Fruit fly (Drosophila melanogaster) whole organism, embryonic: ENCODE measurements around the gene Spn85F.

Experiments
- Bdp1 ChIP-seq: fragments of 200-800 bp; sonication (Bioruptor generic); optimal IDR thresholded peaks from 3 replicates; lab custom pipeline; 2016; ENCODE audit warnings: missing biosample characterization, missing genetic modification characterization
- CG11093 ChIP-seq: fragments of 200-800 bp; sonication (Bioruptor generic); IDR thresholded peaks from 3 replicates; pipeline ENCODE4 v1.3.6; 2022; ENCODE audit warnings: missing biosample characterization, missing genetic modification characterization
- CG12219 ChIP-seq: fragments of 200-800 bp; sonication (Bioruptor generic); optimal IDR thresholded peaks from 3 replicates; lab custom pipeline; 2018; ENCODE audit warnings: missing biosample characterization, mild to moderate bottlenecking, missing genetic modification characterization
- CG12769 ChIP-seq: fragments of 200-800 bp; sonication (Bioruptor generic); optimal IDR thresholded peaks from 2 replicates; lab custom pipeline; 2019; ENCODE audit warnings: missing biosample characterization, mild to moderate bottlenecking, missing genetic modification characterization, moderate library complexity
- CG12942 ChIP-seq: fragments of 200-800 bp; sonication (Bioruptor generic); optimal IDR thresholded peaks from 3 replicates; lab custom pipeline; 2016; ENCODE audit warnings: missing biosample characterization, missing genetic modification characterization
- CG14667 ChIP-seq: fragments of 200-800 bp; sonication (Bioruptor generic); IDR thresholded peaks from 2 replicates; pipeline ENCODE4 v1.3.6; 2022; ENCODE audit warnings: missing biosample characterization, missing genetic modification characterization
- CG14860 ChIP-seq: fragments of 200-800 bp; sonication (Bioruptor generic); IDR thresholded peaks from 3 replicates; pipeline ENCODE4 v1.3.6; 2022; ENCODE audit warnings: missing biosample characterization, missing genetic modification characterization; ENCODE audit not compliant: partially characterized antibody
- CG1602 ChIP-seq: fragments of 200-800 bp; sonication (Bioruptor generic); optimal IDR thresholded peaks from 3 replicates; lab custom pipeline; 2016; ENCODE audit warnings: missing biosample characterization, missing genetic modification characterization
- CG18619 ChIP-seq: fragments of 200-800 bp; sonication (Bioruptor generic); optimal IDR thresholded peaks from 3 replicates; lab custom pipeline; 2017; ENCODE audit warnings: missing biosample characterization, mild to moderate bottlenecking, missing genetic modification characterization
- CG31365 ChIP-seq: fragments of 200-800 bp; sonication (Bioruptor generic); optimal IDR thresholded peaks from 2 replicates; lab custom pipeline; 2018; ENCODE audit warnings: missing biosample characterization, mild to moderate bottlenecking, missing genetic modification characterization
- CG3407 ChIP-seq: fragments of 200-800 bp; sonication (Bioruptor generic); optimal IDR thresholded peaks from 2 replicates; lab custom pipeline; 2018; ENCODE audit warnings: missing biosample characterization, mild to moderate bottlenecking, missing genetic modification characterization
- CG34376 ChIP-seq: fragments of 200-800 bp; sonication (Bioruptor generic); optimal IDR thresholded peaks from 2 replicates; lab custom pipeline; 2018; ENCODE audit warnings: missing biosample characterization, mild to moderate bottlenecking, missing genetic modification characterization
- CG34422 ChIP-seq: fragments of 200-800 bp; sonication (Bioruptor generic); IDR thresholded peaks from 3 replicates; pipeline ENCODE4 v1.3.6; 2022; ENCODE audit warnings: missing biosample characterization, missing genetic modification characterization
- CG3838 ChIP-seq: fragments of 200-800 bp; sonication (Bioruptor generic); optimal IDR thresholded peaks from 3 replicates; lab custom pipeline; 2016; ENCODE audit warnings: missing biosample characterization, missing genetic modification characterization
- CG3847 ChIP-seq: fragments of 200-800 bp; sonication (Bioruptor generic); IDR thresholded peaks from 2 replicates; pipeline ENCODE4 v1.3.6; 2022; ENCODE audit warnings: missing biosample characterization, missing genetic modification characterization
- CG4282 ChIP-seq: fragments of 200-800 bp; sonication (Bioruptor generic); optimal IDR thresholded peaks from 2 replicates; lab custom pipeline; 2016; ENCODE audit warnings: missing biosample characterization, missing genetic modification characterization
- CG4617 ChIP-seq: fragments of 200-800 bp; sonication (Bioruptor generic); optimal IDR thresholded peaks from 3 replicates; lab custom pipeline; 2016; ENCODE audit warnings: missing biosample characterization, missing genetic modification characterization, borderline replicate concordance
- CG4854 ChIP-seq: fragments of 200-800 bp; sonication (Bioruptor generic); optimal IDR thresholded peaks from 2 replicates; lab custom pipeline; 2016; ENCODE audit warnings: missing biosample characterization, missing genetic modification characterization, inconsistent platforms
- CG6654 ChIP-seq: fragments of 200-800 bp; sonication (Bioruptor generic); optimal IDR thresholded peaks from 2 replicates; lab custom pipeline; 2017; ENCODE audit warnings: missing biosample characterization, mild to moderate bottlenecking, missing genetic modification characterization
- CG7928 ChIP-seq: fragments of 200-800 bp; sonication (Bioruptor generic); optimal IDR thresholded peaks from 2 replicates; lab custom pipeline; 2017; ENCODE audit warnings: missing biosample characterization, mild to moderate bottlenecking, missing genetic modification characterization
- CG9876 ChIP-seq: fragments of 200-800 bp; sonication (Bioruptor generic); optimal IDR thresholded peaks from 2 replicates; lab custom pipeline; 2016; ENCODE audit warnings: missing biosample characterization, missing genetic modification characterization
- CrebB ChIP-seq: fragments of 200-800 bp; sonication (Bioruptor generic); optimal IDR thresholded peaks from 3 replicates; lab custom pipeline; 2018; ENCODE audit warnings: missing biosample characterization, mild to moderate bottlenecking, missing genetic modification characterization
- Dref ChIP-seq: fragments of 200-800 bp; sonication (Bioruptor generic); IDR thresholded peaks from 2 replicates; pipeline ENCODE4 v1.3.6; 2022; ENCODE audit warnings: missing biosample characterization, missing genetic modification characterization
- Hmr ChIP-seq: fragments of 200-800 bp; sonication (Bioruptor generic); optimal IDR thresholded peaks from 3 replicates; lab custom pipeline; 2017; ENCODE audit warnings: mild to moderate bottlenecking, missing biosample characterization, missing genetic modification reagents, missing genetic modification characterization
- Hr39 ChIP-seq: fragments of >200 bp; optimal IDR thresholded peaks from 2 replicates; lab custom pipeline; 2017
- Max ChIP-seq: fragments of 200-800 bp; sonication (Bioruptor generic); optimal IDR thresholded peaks from 2 replicates; lab custom pipeline; 2016; ENCODE audit warnings: missing biosample characterization, mild to moderate bottlenecking, missing genetic modification characterization
- Nf-YC ChIP-seq: fragments of 200-800 bp; optimal IDR thresholded peaks from 3 replicates; lab custom pipeline; 2019; ENCODE audit warnings: missing biosample characterization, mild to moderate bottlenecking, missing genetic modification characterization, moderate library complexity
- Sox102F ChIP-seq: fragments of 200-800 bp; sonication (Bioruptor generic); optimal IDR thresholded peaks from 2 replicates; lab custom pipeline; 2018; ENCODE audit warnings: missing biosample characterization, mild to moderate bottlenecking, missing genetic modification characterization, moderate library complexity
- TFAM ChIP-seq: fragments of 200-800 bp; sonication (Bioruptor generic); optimal IDR thresholded peaks from 2 replicates; lab custom pipeline; 2017; ENCODE audit warnings: missing biosample characterization, missing genetic modification characterization, inconsistent platforms
- Xrp1 ChIP-seq: fragments of 200-800 bp; sonication (Bioruptor generic); IDR thresholded peaks from 2 replicates; pipeline ENCODE4 v1.3.6; 2022; ENCODE audit warnings: missing biosample characterization, missing genetic modification characterization
- YL-1 ChIP-seq: fragments of 200-800 bp; sonication (Bioruptor generic); optimal IDR thresholded peaks from 3 replicates; lab custom pipeline; 2017; ENCODE audit warnings: missing biosample characterization, mild to moderate bottlenecking, missing genetic modification characterization
- ab ChIP-seq: fragments of 200-800 bp; sonication (Bioruptor generic); optimal IDR thresholded peaks from 2 replicates; lab custom pipeline; 2016; ENCODE audit warnings: missing biosample characterization, missing genetic modification characterization
- ato ChIP-seq: fragments of 200-800 bp; sonication (Bioruptor generic); IDR thresholded peaks from 2 replicates; pipeline ENCODE4 v1.3.6; 2022; ENCODE audit warnings: missing biosample characterization, missing genetic modification characterization; ENCODE audit not compliant: partially characterized antibody
- bowl ChIP-seq: fragments of 200-800 bp; sonication (Bioruptor generic); IDR thresholded peaks from 2 replicates; pipeline ENCODE4 v1.3.6; 2022; ENCODE audit warnings: missing biosample characterization, missing genetic modification characterization
- cg ChIP-seq: fragments of 200-800 bp; sonication (Bioruptor generic); optimal IDR thresholded peaks from 3 replicates; lab custom pipeline; 2019; ENCODE audit warnings: missing biosample characterization, mild to moderate bottlenecking, missing genetic modification characterization, moderate library complexity
- crol ChIP-seq: fragments of 200-800 bp; sonication (Bioruptor generic); IDR thresholded peaks from 2 replicates; pipeline ENCODE4 v1.3.6; 2022; ENCODE audit warnings: missing biosample characterization, missing genetic modification characterization
- esg ChIP-seq: fragments of 200-800 bp; sonication (Bioruptor generic); conservative IDR thresholded peaks from 2 replicates; pipeline ENCODE4 v1.3.6; 2022; ENCODE audit warnings: missing biosample characterization, missing genetic modification characterization
- gce ChIP-seq: fragments of 200-800 bp; sonication (Bioruptor generic); IDR thresholded peaks from 3 replicates; pipeline ENCODE4 v1.3.6; 2022; ENCODE audit warnings: missing biosample characterization, missing genetic modification characterization
- grn ChIP-seq: fragments of 200-800 bp; sonication (Bioruptor generic); optimal IDR thresholded peaks from 3 replicates; lab custom pipeline; 2017; ENCODE audit warnings: missing biosample characterization, missing genetic modification characterization
- hth ChIP-seq: fragments of >200 bp; optimal IDR thresholded peaks from 2 replicates; lab custom pipeline; 2017; ENCODE audit warnings: inconsistent platforms
- lab ChIP-seq: fragments of 200-800 bp; sonication (Bioruptor generic); optimal IDR thresholded peaks from 3 replicates; lab custom pipeline; 2017; ENCODE audit warnings: missing biosample characterization, missing genetic modification characterization, mild to moderate bottlenecking, moderate library complexity, missing genetic modification reagents
- lola ChIP-seq, 3 experiments: fragments of >200 bp in 2 of 3; fragments of 200-800 bp in 1 of 3; sonication (Bioruptor generic) in 1 of 3; optimal IDR thresholded peaks; 2 replicates each; lab custom pipeline; 2017 to 2019; ENCODE audit warnings: missing biosample characterization in 3 of 3, missing genetic modification characterization in 3 of 3, mild to moderate bottlenecking in 1 of 3, moderate library complexity in 1 of 3
- maf-S ChIP-seq: fragments of 200-800 bp; sonication (Bioruptor generic); optimal IDR thresholded peaks from 2 replicates; lab custom pipeline; 2016; ENCODE audit warnings: missing biosample characterization, missing genetic modification characterization
- sens ChIP-seq: fragments of 200-800 bp; sonication (Bioruptor generic); peaks from one replicate; lab custom pipeline; 2016; ENCODE audit warnings: missing biosample characterization, missing genetic modification characterization
- seq ChIP-seq: fragments of 200-800 bp; sonication (Bioruptor generic); IDR thresholded peaks from 2 replicates; pipeline ENCODE4 v1.3.6; 2022; ENCODE audit warnings: missing biosample characterization, missing genetic modification characterization
- tll ChIP-seq, 2 experiments: fragments of 200-800 bp in 1 of 2; fragments of >200 bp in 1 of 2; sonication (Bioruptor generic) in 1 of 2; optimal IDR thresholded peaks; 2 replicates each; lab custom pipeline; 2017 to 2019; ENCODE audit warnings: missing biosample characterization in 2 of 2, missing genetic modification characterization in 2 of 2, mild to moderate bottlenecking in 1 of 2, moderate library complexity in 1 of 2
- toy ChIP-seq: fragments of 200-800 bp; sonication (Bioruptor generic); IDR thresholded peaks from 2 replicates; pipeline ENCODE4 v1.3.6; 2022; ENCODE audit warnings: missing biosample characterization, missing genetic modification characterization
- vnd ChIP-seq: fragments of 200-800 bp; sonication (Bioruptor generic); IDR thresholded peaks from 3 replicates; pipeline ENCODE4 v1.3.6; 2022; ENCODE audit warnings: missing biosample characterization, missing genetic modification characterization; ENCODE audit not compliant: partially characterized antibody
- zen2 ChIP-seq: fragments of 200-800 bp; sonication (Bioruptor generic); IDR thresholded peaks from 3 replicates; pipeline ENCODE4 v1.3.6; 2022; ENCODE audit warnings: missing biosample characterization, missing genetic modification characterization; ENCODE audit not compliant: partially characterized antibody
- zf30C ChIP-seq: fragments of 200-800 bp; sonication (Bioruptor generic); optimal IDR thresholded peaks from 3 replicates; lab custom pipeline; 2018; ENCODE audit warnings: missing biosample characterization, mild to moderate bottlenecking, missing genetic modification characterization

Gene Spn85F

DNA sequence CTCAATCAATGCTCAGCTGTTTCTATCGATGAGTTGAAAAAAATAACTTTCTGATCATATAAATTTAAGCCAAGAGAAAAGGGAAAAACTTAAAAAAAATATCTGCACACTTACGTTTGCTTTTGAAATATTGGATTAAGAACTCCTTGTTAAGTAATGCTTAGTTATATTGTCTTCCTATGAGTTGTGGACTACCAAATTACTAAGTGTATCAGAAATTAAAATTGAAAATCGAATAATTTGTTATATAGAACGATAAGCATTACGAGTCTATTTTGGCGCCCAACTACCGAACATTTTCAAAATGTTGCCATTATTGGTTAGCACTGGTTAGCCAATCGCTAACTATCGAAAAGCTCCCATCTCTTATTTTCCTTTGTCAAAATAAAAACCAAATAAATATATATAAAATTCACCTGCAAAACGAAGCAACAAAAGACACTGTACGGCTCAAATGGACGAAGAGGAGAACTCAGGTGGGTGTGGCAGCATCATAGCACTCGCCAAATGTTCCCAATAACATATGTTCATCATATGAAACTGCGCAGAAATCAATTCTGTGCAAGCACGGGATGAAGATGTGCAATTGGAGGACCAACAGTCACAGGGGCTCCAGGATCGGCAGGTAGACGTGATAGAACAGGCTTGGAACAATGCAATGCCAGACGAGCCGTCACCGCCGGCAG is 52.0 kb downstream of the Spn85F start, which contains the start of gene ohgt (continued):
- TF ChIP-seq CG12942 (GFP tag; lab: Kevin White, UChicago) (no peak), CG11093 (GFP tag; lab: Robert Waterston, UW) (no peak), CG3838 (GFP tag; lab: Kevin White, UChicago) (no peak), lola (GFP tag; optimal IDR thresholded peaks at IDR 0.05; lab: Kevin White, UChicago) (peak in 1 of 3 experiments; percentile 3), cg (GFP tag; lab: Kevin White, UChicago) (no peak), toy (GFP tag; lab: Robert Waterston, UW) (no peak), TFAM (GFP tag; lab: Kevin White, UChicago) (no peak), CG34376 (GFP tag; lab: Kevin White, UChicago) (no peak), CG18619 (no peak), zf30C (GFP tag; lab: Kevin White, UChicago) (no peak), CG14860 (GFP tag; lab: Robert Waterston, UW) (no peak; the same call in 2 of the 3 replicates), CG4282 (GFP tag; lab: Kevin White, UChicago) (no peak), CG12219 (GFP tag; lab: Kevin White, UChicago) (no peak), CG1602 (GFP tag; lab: Kevin White, UChicago) (no peak), vnd (GFP tag; lab: Robert Waterston, UW) (no peak), CG12769 (tag; lab: Kevin White, UChicago) (no peak), Max (no peak), YL-1 (GFP tag; lab: Kevin White, UChicago) (peak; percentile 36), ato (GFP tag; lab: Robert Waterston, UW) (0 out of 2 replicates have a peak, but pooled peaks have one; percentile 41), CG34422 (GFP tag; lab: Robert Waterston, UW) (no peak), tll (GFP tag; optimal IDR thresholded peaks at IDR 0.05; lab: Kevin White, UChicago) (no peak), Sox102F (GFP tag; lab: Kevin White, UChicago) (no peak), sens (GFP tag; lab: Kevin White, UChicago) (peak; percentile 81), CG4854 (GFP tag; lab: Kevin White, UChicago) (no peak), CG31365 (tag; lab: Kevin White, UChicago) (no peak), maf-S (GFP tag; lab: Kevin White, UChicago) (no peak), esg (GFP tag; lab: Robert Waterston, UW) (no peak), Hr39 (lab: Kevin White, UChicago) (no peak), hth (no peak), lab (GFP tag; lab: Kevin White, UChicago) (no peak), Hmr (GFP tag; lab: Kevin White, UChicago) (no peak), gce (no peak), bowl (GFP tag; lab: Robert Waterston, UW) (no peak), CrebB (tag; lab: Kevin White, UChicago) (no peak), CG14667 (GFP tag; lab: Robert Waterston, UW) (no peak), CG7928 (no peak), Bdp1 (GFP tag; lab: Kevin White, UChicago) (no peak), CG3847 (GFP tag; lab: Robert Waterston, UW) (no peak), Dref (peak; percentile 70), grn (GFP tag; lab: Kevin White, UChicago) (no peak), CG6654 (GFP tag; lab: Kevin White, UChicago) (no peak), crol (GFP tag; lab: Robert Waterston, UW) (peak; percentile 37; the same call in 1 of the 2 replicates), zen2 (no peak), ab (GFP tag; lab: Kevin White, UChicago) (no peak), Nf-YC (tag; lab: Kevin White, UChicago) (peak; percentile 44), seq (GFP tag; lab: Robert Waterston, UW) (no peak), Xrp1 (GFP tag; lab: Robert Waterston, UW) (peak; percentile 23; the same call in 1 of the 2 replicates), CG4617 (GFP tag; lab: Kevin White, UChicago) (peak; percentile 63), CG3407 (GFP tag; lab: Kevin White, UChicago) (no peak), CG9876 (GFP tag; lab: Kevin White, UChicago) (no peak)
